Worm (Caenorhabditis elegans) whole organism, mixed stage, embryonic: ENCODE data around the gene irld-6.

ENCODE experiments used
- blmp-1 ChIP-seq: fragments of 150-350 bp; optimal IDR thresholded peaks from 2 replicates; lab custom pipeline; 2014; ENCODE audit warnings: missing biosample characterization, missing genetic modification characterization
- ces-1 ChIP-seq: fragments of 150-350 bp; optimal IDR thresholded peaks from 2 replicates; lab custom pipeline; 2014; ENCODE audit warnings: missing biosample characterization, missing genetic modification reagents, missing genetic modification characterization
- elt-3 ChIP-seq: fragments of 150-350 bp; optimal IDR thresholded peaks from 2 replicates; lab custom pipeline; 2014; ENCODE audit warnings: missing biosample characterization, missing genetic modification characterization
- lin-13 ChIP-seq: fragments of 150-350 bp; optimal IDR thresholded peaks from 2 replicates; lab custom pipeline; 2014; ENCODE audit warnings: missing biosample characterization, missing genetic modification characterization
- nhr-12 ChIP-seq: fragments of 150-350 bp; optimal IDR thresholded peaks from 2 replicates; lab custom pipeline; 2014; ENCODE audit warnings: missing biosample characterization, missing genetic modification characterization
- nhr-237 ChIP-seq: fragments of 150-350 bp; optimal IDR thresholded peaks from 2 replicates; lab custom pipeline; 2014; ENCODE audit warnings: missing biosample characterization, missing genetic modification characterization
- nhr-76 ChIP-seq: sonication (generic microtip); optimal IDR thresholded peaks from 2 replicates; lab custom pipeline; 2017; ENCODE audit warnings: missing biosample characterization, missing genetic modification characterization
- pha-4 ChIP-seq: fragments of 150-350 bp; optimal IDR thresholded peaks from 2 replicates; lab custom pipeline; 2018; ENCODE audit warnings: missing biosample characterization, missing genetic modification reagents, missing genetic modification characterization
- snpc-4 ChIP-seq: fragments of 150-350 bp; optimal IDR thresholded peaks from 2 replicates; lab custom pipeline; 2014; ENCODE audit warnings: missing biosample characterization, missing genetic modification characterization
- unc-62 ChIP-seq: fragments of 150-350 bp; optimal IDR thresholded peaks from 2 replicates; lab custom pipeline; 2014; ENCODE audit warnings: missing biosample characterization, missing genetic modification reagents, missing genetic modification characterization
- ztf-11 ChIP-seq: fragments of 150-350 bp; optimal IDR thresholded peaks from 2 replicates; lab custom pipeline; 2014; ENCODE audit warnings: missing biosample characterization, missing genetic modification characterization

- TF ChIP-seq blmp-1 (tag; lab: Kevin White, UChicago) (no peak), ces-1 (GFP tag; lab: Kevin White, UChicago) (no peak), lin-13 (tag; lab: Kevin White, UChicago) (no peak), nhr-237 (tag; lab: Kevin White, UChicago) (no peak), pha-4 (tag; lab: Kevin White, UChicago) (no peak), unc-62 (GFP tag; lab: Kevin White, UChicago) (no peak), nhr-12 (no peak), elt-3 (tag; lab: Kevin White, UChicago) (no peak), snpc-4 (no peak), nhr-76 (tag; lab: Kevin White, UChicago) (no peak), ztf-11 (no peak)
Measured at ce11 chrV:10741357-10741756, 15.2 kb downstream of the irld-6 start, which contains the start of gene ZC302.3.
